Fruit fly (Drosophila melanogaster): ENCODE results near the gene Irk2.

dm6 chr3R:23481249-23481915 is 37.9 kb downstream of the Irk2 start, which contains the start of gene Ir94f:
- TF ChIP-seq Sox15 (GFP tag; optimal IDR thresholded peaks at IDR 0.05) (no peak), dac (GFP tag; optimal IDR thresholded peaks at IDR 0.05) (no peak), Eip93F (GFP tag; optimal IDR thresholded peaks at IDR 0.05) (no peak), CG32006 (GFP tag; optimal IDR thresholded peaks at IDR 0.05) (no peak), CG8632 (GFP tag; optimal IDR thresholded peaks at IDR 0.05) (no peak), CG8119 (GFP tag; IDR thresholded peaks at IDR 0.05) (no peak)
